Fruit fly (Drosophila melanogaster) whole organism, embryonic: ENCODE results near the gene Dhdds.

Experiments
- Blimp-1 ChIP-seq: fragments of 200-800 bp; sonication (Bioruptor generic); optimal IDR thresholded peaks from 3 replicates; lab custom pipeline; 2018; ENCODE audit warnings: missing biosample characterization, missing genetic modification characterization, mild to moderate bottlenecking, moderate library complexity, missing genetic modification reagents
- CG10321 ChIP-seq: fragments of 200-800 bp; sonication (Bioruptor generic); IDR thresholded peaks from 2 replicates; pipeline ENCODE4 v1.3.6; 2022; ENCODE audit warnings: missing biosample characterization, missing genetic modification characterization
- CG10979 ChIP-seq: fragments of 200-800 bp; sonication (Bioruptor generic); optimal IDR thresholded peaks from 2 replicates; lab custom pipeline; 2018; ENCODE audit warnings: missing biosample characterization, mild to moderate bottlenecking, missing genetic modification characterization, moderate library complexity
- CG12071 ChIP-seq: fragments of 200-800 bp; sonication (Bioruptor generic); optimal IDR thresholded peaks from 3 replicates; lab custom pipeline; 2018; ENCODE audit warnings: missing biosample characterization, mild to moderate bottlenecking, missing genetic modification characterization
- CG12219 ChIP-seq: fragments of 200-800 bp; sonication (Bioruptor generic); optimal IDR thresholded peaks from 3 replicates; lab custom pipeline; 2018; ENCODE audit warnings: missing biosample characterization, mild to moderate bottlenecking, missing genetic modification characterization
- CG12391 ChIP-seq: fragments of 200-800 bp; sonication (Bioruptor generic); optimal IDR thresholded peaks from 3 replicates; lab custom pipeline; 2018; ENCODE audit warnings: missing biosample characterization, mild to moderate bottlenecking, missing genetic modification characterization, moderate library complexity
- CG12942 ChIP-seq: fragments of 200-800 bp; sonication (Bioruptor generic); optimal IDR thresholded peaks from 3 replicates; lab custom pipeline; 2016; ENCODE audit warnings: missing biosample characterization, missing genetic modification characterization
- CG13424 ChIP-seq: fragments of 200-800 bp; sonication (Bioruptor generic); optimal IDR thresholded peaks from 2 replicates; lab custom pipeline; 2019; ENCODE audit warnings: missing biosample characterization, mild to moderate bottlenecking, missing genetic modification characterization, moderate library complexity
- CG14050 ChIP-seq: fragments of 200-800 bp; sonication (Bioruptor generic); IDR thresholded peaks from 3 replicates; pipeline ENCODE4 v1.3.6; 2022; ENCODE audit warnings: missing biosample characterization, missing genetic modification characterization
- CG15696 ChIP-seq: fragments of 200-800 bp; sonication (Bioruptor generic); optimal IDR thresholded peaks from 2 replicates; lab custom pipeline; 2019; ENCODE audit warnings: missing biosample characterization, mild to moderate bottlenecking, missing genetic modification characterization, moderate library complexity
- CG1602 ChIP-seq: fragments of 200-800 bp; sonication (Bioruptor generic); optimal IDR thresholded peaks from 3 replicates; lab custom pipeline; 2016; ENCODE audit warnings: missing biosample characterization, missing genetic modification characterization
- CG2116 ChIP-seq: fragments of 200-800 bp; sonication (Bioruptor generic); optimal IDR thresholded peaks from 3 replicates; lab custom pipeline; 2018; ENCODE audit warnings: missing biosample characterization, mild to moderate bottlenecking, missing genetic modification characterization
- CG2678 ChIP-seq: fragments of 200-800 bp; sonication (Bioruptor generic); optimal IDR thresholded peaks from 3 replicates; lab custom pipeline; 2019; ENCODE audit warnings: missing biosample characterization, mild to moderate bottlenecking, missing genetic modification characterization, moderate library complexity
- CG32772 ChIP-seq: fragments of 200-800 bp; sonication (Bioruptor generic); IDR thresholded peaks from 2 replicates; pipeline ENCODE4 v1.3.6; 2022; ENCODE audit warnings: missing biosample characterization, missing genetic modification characterization
- CG3847 ChIP-seq: fragments of 200-800 bp; sonication (Bioruptor generic); IDR thresholded peaks from 2 replicates; pipeline ENCODE4 v1.3.6; 2022; ENCODE audit warnings: missing biosample characterization, missing genetic modification characterization
- CG4404 ChIP-seq: fragments of 200-800 bp; sonication (Bioruptor generic); IDR thresholded peaks from 2 replicates; pipeline ENCODE4 v1.3.6; 2022; ENCODE audit warnings: missing biosample characterization, missing genetic modification characterization
- CG4854 ChIP-seq: fragments of 200-800 bp; sonication (Bioruptor generic); optimal IDR thresholded peaks from 2 replicates; lab custom pipeline; 2016; ENCODE audit warnings: missing biosample characterization, missing genetic modification characterization, inconsistent platforms
- CG6689 ChIP-seq: fragments of 200-800 bp; sonication (Bioruptor generic); IDR thresholded peaks from 2 replicates; pipeline ENCODE4 v1.3.6; 2022; ENCODE audit warnings: missing biosample characterization, missing genetic modification characterization
- CG7556 ChIP-seq: fragments of 200-800 bp; sonication (Bioruptor generic); optimal IDR thresholded peaks from 2 replicates; lab custom pipeline; 2017; ENCODE audit warnings: missing biosample characterization, mild to moderate bottlenecking, missing genetic modification characterization
- CG9797 ChIP-seq: fragments of 200-800 bp; sonication (Bioruptor generic); optimal IDR thresholded peaks from 3 replicates; lab custom pipeline; 2018; ENCODE audit warnings: missing biosample characterization, mild to moderate bottlenecking, missing genetic modification characterization
- CG9876 ChIP-seq: fragments of 200-800 bp; sonication (Bioruptor generic); optimal IDR thresholded peaks from 2 replicates; lab custom pipeline; 2016; ENCODE audit warnings: missing biosample characterization, missing genetic modification characterization
- Dip3 ChIP-seq: fragments of 200-800 bp; sonication (Bioruptor generic); optimal IDR thresholded peaks from 3 replicates; lab custom pipeline; 2016; ENCODE audit warnings: missing biosample characterization, missing genetic modification characterization
- Dll ChIP-seq: fragments of 200-800 bp; sonication (Bioruptor generic); IDR thresholded peaks from 4 replicates; pipeline ENCODE4 v1.3.6; 2022; ENCODE audit warnings: missing biosample characterization, missing genetic modification characterization; ENCODE audit not compliant: partially characterized antibody
- Hmr ChIP-seq: fragments of 200-800 bp; sonication (Bioruptor generic); optimal IDR thresholded peaks from 3 replicates; lab custom pipeline; 2017; ENCODE audit warnings: mild to moderate bottlenecking, missing biosample characterization, missing genetic modification reagents, missing genetic modification characterization
- Meics ChIP-seq: fragments of 200-800 bp; sonication (Bioruptor generic); optimal IDR thresholded peaks from 2 replicates; lab custom pipeline; 2017; ENCODE audit warnings: missing biosample characterization, mild to moderate bottlenecking, missing genetic modification characterization
- Neu2 ChIP-seq: fragments of 200-800 bp; sonication (Bioruptor generic); optimal IDR thresholded peaks from 3 replicates; lab custom pipeline; 2016; ENCODE audit warnings: missing biosample characterization, missing genetic modification characterization, borderline replicate concordance
- Opbp ChIP-seq: fragments of 200-800 bp; sonication (Bioruptor generic); IDR thresholded peaks from 3 replicates; pipeline ENCODE4 v1.3.6; 2022; ENCODE audit warnings: missing biosample characterization, missing genetic modification characterization; ENCODE audit not compliant: partially characterized antibody
- Optix ChIP-seq: fragments of 200-800 bp; sonication (Bioruptor generic); IDR thresholded peaks from 3 replicates; pipeline ENCODE4 v1.3.6; 2022; ENCODE audit warnings: missing biosample characterization, missing genetic modification characterization
- Sox100B ChIP-seq: fragments of 200-800 bp; sonication (Bioruptor generic); optimal IDR thresholded peaks from 3 replicates; lab custom pipeline; 2018; ENCODE audit warnings: missing biosample characterization, mild to moderate bottlenecking, missing genetic modification characterization
- Spps ChIP-seq: fragments of 200-800 bp; sonication (Bioruptor generic); optimal IDR thresholded peaks from 2 replicates; lab custom pipeline; 2018; ENCODE audit warnings: missing biosample characterization, mild to moderate bottlenecking, missing genetic modification characterization
- Sry-β ChIP-seq: fragments of 200-800 bp; sonication (Bioruptor generic); optimal IDR thresholded peaks from 2 replicates; lab custom pipeline; 2018; ENCODE audit warnings: missing biosample characterization, mild to moderate bottlenecking, missing genetic modification characterization, moderate library complexity
- Tbp ChIP-seq: fragments of >200 bp; optimal IDR thresholded peaks from 2 replicates; lab custom pipeline; 2018; ENCODE audit warnings: missing biosample characterization, missing genetic modification characterization
- bab2 ChIP-seq: fragments of 200-800 bp; sonication (Bioruptor generic); optimal IDR thresholded peaks from 2 replicates; lab custom pipeline; 2016; ENCODE audit warnings: missing biosample characterization, missing genetic modification characterization
- bbx ChIP-seq: fragments of 200-800 bp; sonication (Bioruptor generic); IDR thresholded peaks from 2 replicates; pipeline ENCODE4 v1.3.6; 2022; ENCODE audit warnings: missing biosample characterization, missing genetic modification characterization; ENCODE audit not compliant: partially characterized antibody
- chn ChIP-seq: fragments of 200-800 bp; sonication (Bioruptor generic); optimal IDR thresholded peaks from 2 replicates; lab custom pipeline; 2016; ENCODE audit warnings: missing biosample characterization, missing genetic modification characterization
- ci ChIP-seq: fragments of 200-800 bp; sonication (Bioruptor generic); IDR thresholded peaks from 3 replicates; pipeline ENCODE4 v1.3.6; 2022; ENCODE audit warnings: missing biosample characterization, missing genetic modification characterization
- gcm2 ChIP-seq: fragments of 200-800 bp; sonication (Bioruptor generic); optimal IDR thresholded peaks from 2 replicates; lab custom pipeline; 2016; ENCODE audit warnings: missing biosample characterization, missing genetic modification characterization
- ham ChIP-seq: fragments of 200-800 bp; sonication (Bioruptor generic); IDR thresholded peaks from 2 replicates; pipeline ENCODE4 v1.3.6; 2022; ENCODE audit warnings: missing biosample characterization, missing genetic modification characterization
- hth ChIP-seq: fragments of >200 bp; optimal IDR thresholded peaks from 2 replicates; lab custom pipeline; 2017; ENCODE audit warnings: inconsistent platforms
- jumu ChIP-seq: fragments of 200-800 bp; sonication (Bioruptor generic); optimal IDR thresholded peaks from 3 replicates; lab custom pipeline; 2016; ENCODE audit warnings: missing biosample characterization, missing genetic modification characterization
- lilli ChIP-seq: fragments of 200-800 bp; sonication (Bioruptor generic); optimal IDR thresholded peaks from 3 replicates; lab custom pipeline; 2016; ENCODE audit warnings: missing biosample characterization, missing genetic modification characterization
- lmd ChIP-seq: fragments of 200-800 bp; sonication (Bioruptor generic); IDR thresholded peaks from 2 replicates; pipeline ENCODE4 v1.3.6; 2022; ENCODE audit warnings: missing biosample characterization, missing genetic modification characterization
- pan ChIP-seq, 4 experiments: fragments of >200 bp in 3 of 4; fragments of 200-800 bp in 1 of 4; sonication (Bioruptor generic) in 1 of 4; optimal IDR thresholded peaks in 3 of 4; IDR thresholded peaks in 1 of 4; 2 replicates each; pipeline versions ENCODE4 v1.3.6 to Lab custom; 2017 to 2022; ENCODE audit warnings: missing biosample characterization in 2 of 4, missing genetic modification characterization in 2 of 4, mixed read lengths in 1 of 4
- sc ChIP-seq, 3 experiments: fragments of >200 bp in 2 of 3; fragments of 200-800 bp in 1 of 3; sonication (Bioruptor generic) in 1 of 3; optimal IDR thresholded peaks; 2 replicates in 2 of 3; 3 replicates in 1 of 3; lab custom pipeline; 2017; ENCODE audit warnings: mild to moderate bottlenecking in 1 of 3, missing biosample characterization in 1 of 3, missing genetic modification characterization in 1 of 3, missing genetic modification reagents in 1 of 3
- sens ChIP-seq: fragments of 200-800 bp; sonication (Bioruptor generic); peaks from one replicate; lab custom pipeline; 2016; ENCODE audit warnings: missing biosample characterization, missing genetic modification characterization
- slou ChIP-seq: fragments of 200-800 bp; sonication (Bioruptor generic); optimal IDR thresholded peaks from 3 replicates; lab custom pipeline; 2016; ENCODE audit warnings: missing biosample characterization, missing genetic modification characterization
- tgo ChIP-seq: fragments of 200-800 bp; sonication (Bioruptor generic); IDR thresholded peaks from 3 replicates; pipeline ENCODE4 v1.3.6; 2022; ENCODE audit warnings: missing biosample characterization, missing genetic modification characterization
- tin ChIP-seq: fragments of 200-800 bp; sonication (Bioruptor generic); optimal IDR thresholded peaks from 3 replicates; lab custom pipeline; 2016; ENCODE audit warnings: missing biosample characterization, missing genetic modification characterization
- wek ChIP-seq: fragments of 200-800 bp; sonication (Bioruptor generic); optimal IDR thresholded peaks from 3 replicates; lab custom pipeline; 2018; ENCODE audit warnings: missing biosample characterization, mild to moderate bottlenecking, missing genetic modification characterization, moderate library complexity

Dhdds gene

DNA sequence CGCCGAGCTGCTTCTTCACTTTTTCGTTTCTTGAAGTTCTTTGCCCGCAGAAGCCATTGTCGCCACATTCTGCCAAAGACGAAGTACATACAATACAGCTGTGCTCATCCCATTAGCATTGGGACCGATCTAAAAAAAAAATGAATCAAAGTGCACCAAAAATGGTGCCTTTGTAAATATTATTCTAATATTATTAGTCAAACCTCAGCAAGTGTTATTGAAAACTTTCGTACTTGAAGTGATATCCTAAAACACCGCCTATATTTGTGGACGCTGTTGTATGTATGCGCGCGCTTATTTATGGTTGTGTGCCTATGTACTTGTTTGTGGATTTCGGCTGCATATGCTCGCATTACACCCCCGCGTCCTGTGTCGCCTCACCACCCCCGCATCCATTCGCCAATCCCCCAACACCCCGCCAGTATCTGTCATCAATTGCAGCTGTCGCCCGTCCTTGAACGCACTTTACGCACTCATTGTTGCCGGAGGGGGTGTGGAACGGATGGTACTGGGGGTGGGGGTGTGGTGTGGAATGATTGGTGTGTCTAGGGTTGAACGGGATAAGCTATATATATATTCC, 39.3 kb upstream of the Dhdds start (continued):
- TF ChIP-seq CG32772 (GFP tag; lab: Robert Waterston, UW) (peak; percentile 88), CG4404 (peak; percentile 75), jumu (peak; percentile 52), CG10321 (GFP tag; lab: Robert Waterston, UW) (peak; percentile 49; the same call in 1 of the 2 replicates), CG2116 (peak; percentile 49), lmd (GFP tag; lab: Robert Waterston, UW) (peak; percentile 91), ci (GFP tag; lab: Robert Waterston, UW) (peak; percentile 95), Spps (tag; lab: Kevin White, UChicago) (peak; percentile 73), CG13424 (tag; lab: Kevin White, UChicago) (peak; percentile 87), CG3847 (GFP tag; lab: Robert Waterston, UW) (peak; percentile 72), sc (optimal IDR thresholded peaks at IDR 0.05; lab: Kevin White, UChicago) (no peak), sc (GFP tag; optimal IDR thresholded peaks at IDR 0.05; lab: Kevin White, UChicago) (peak; percentile 80), Dip3 (GFP tag; lab: Kevin White, UChicago) (peak; percentile 44), ham (GFP tag; lab: Robert Waterston, UW) (0 out of 2 replicates have a peak, but pooled peaks have one; percentile 34), Blimp-1 (GFP tag; lab: Kevin White, UChicago) (peak; percentile 90), Sox100B (GFP tag; lab: Kevin White, UChicago) (peak; percentile 82), CG4854 (peak; percentile 52), CG1602 (GFP tag; lab: Kevin White, UChicago) (peak; percentile 82), gcm2 (peak; percentile 46), hth (lab: Kevin White, UChicago) (no peak)

DNA sequence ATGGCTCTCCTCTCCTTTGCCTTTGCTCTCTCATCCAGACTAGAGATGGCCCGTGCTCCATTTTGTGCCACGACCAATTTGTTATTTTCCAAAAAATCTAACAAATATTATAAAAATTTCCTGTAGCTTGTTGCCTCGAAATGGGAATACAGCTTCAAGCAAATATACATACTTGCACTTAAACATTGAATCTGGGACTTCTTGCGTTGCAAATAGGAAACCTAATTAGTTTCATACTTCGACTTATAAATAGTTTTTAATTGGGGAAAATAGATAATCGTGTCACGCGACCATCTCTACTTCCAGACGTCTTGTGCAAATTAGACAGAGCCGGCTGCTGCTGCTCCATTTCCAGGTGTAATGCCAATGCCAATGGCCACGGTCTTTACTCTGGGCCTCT, 37.2 kb upstream of the Dhdds start:
- peak; percentile 27; the same call in 1 of the 3 replicates for TF ChIP-seq tgo (GFP tag; lab: Robert Waterston, UW)
- TF ChIP-seq wek (GFP tag; lab: Kevin White, UChicago), result no peak
- no peak; the same call in 2 of the 3 replicates for TF ChIP-seq CG14050 (GFP tag; lab: Robert Waterston, UW)
- TF ChIP-seq Sry-β (GFP tag; lab: Kevin White, UChicago), result no peak
- TF ChIP-seq CG7556, result peak; percentile 69
- TF ChIP-seq CG1602 (GFP tag; lab: Kevin White, UChicago), result no peak
- peak; percentile 90 for TF ChIP-seq sens (GFP tag; lab: Kevin White, UChicago)
- no peak for TF ChIP-seq pan (optimal IDR thresholded peaks at IDR 0.05; lab: Kevin White, UChicago)
- peak in 1 of 2 experiments; percentile 33 for TF ChIP-seq pan (GFP tag; optimal IDR thresholded peaks at IDR 0.05 in 1 of 2, IDR thresholded peaks at IDR 0.05 in 1 of 2)
- no peak for TF ChIP-seq Optix
- no peak for TF ChIP-seq bbx
- TF ChIP-seq CG10979 (tag; lab: Kevin White, UChicago), result peak; percentile 49
- TF ChIP-seq CG15696 (tag; lab: Kevin White, UChicago), result peak; percentile 62
- TF ChIP-seq Hmr (GFP tag; lab: Kevin White, UChicago), result peak; percentile 67
- peak; percentile 62 for TF ChIP-seq Meics (GFP tag; lab: Kevin White, UChicago)
- peak; percentile 54 for TF ChIP-seq CG6689
- peak; percentile 23 for TF ChIP-seq tin (GFP tag; lab: Kevin White, UChicago)
- peak; percentile 73 for TF ChIP-seq CG2678 (tag; lab: Kevin White, UChicago)
- peak; percentile 46 for TF ChIP-seq chn (GFP tag; lab: Kevin White, UChicago)
- TF ChIP-seq Neu2 (GFP tag; lab: Kevin White, UChicago), result no peak
- TF ChIP-seq lilli (GFP tag; lab: Kevin White, UChicago), result peak; percentile 68
- no peak for TF ChIP-seq CG9797 (GFP tag; lab: Kevin White, UChicago)
- TF ChIP-seq Dll (GFP tag; lab: Robert Waterston, UW), result peak; percentile 83
- peak; percentile 33 for TF ChIP-seq CG12219
- no peak for TF ChIP-seq bab2
- TF ChIP-seq CG12071 (GFP tag; lab: Kevin White, UChicago), result peak; percentile 33
- TF ChIP-seq Tbp, result no peak
- no peak for TF ChIP-seq CG12942 (GFP tag; lab: Kevin White, UChicago)
- no peak for TF ChIP-seq slou (GFP tag; lab: Kevin White, UChicago)
- TF ChIP-seq Opbp, result no peak
- peak; percentile 60 for TF ChIP-seq CG12391 (tag; lab: Kevin White, UChicago)
- TF ChIP-seq CG9876 (GFP tag; lab: Kevin White, UChicago), result no peak
